Worm (Caenorhabditis elegans) whole organism, midembryonic: ENCODE results near the gene srsx-7.
A peak's percentile ranks its signal among the peaks of the same experiment; 100 is the strongest.

Source experiments
- T22C8.4 ChIP-seq: fragments of 200-800 bp; sonication (Bioruptor generic); IDR thresholded peaks from 2 replicates; pipeline ENCODE4 v1.3.6; 2022; ENCODE audit warnings: missing genetic modification characterization, missing compliant biosample characterization
- klf-2 ChIP-seq: fragments of 200-800 bp; sonication (Bioruptor generic); conservative IDR thresholded peaks from 2 replicates; pipeline ENCODE4 v1.3.6; 2022; ENCODE audit warnings: missing genetic modification reagents, missing genetic modification characterization, missing compliant biosample characterization
- tab-1 ChIP-seq: fragments of 200-800 bp; sonication (Bioruptor generic); IDR thresholded peaks from 2 replicates; pipeline ENCODE4 v1.3.6; 2022; ENCODE audit warnings: missing genetic modification characterization, missing compliant biosample characterization
- ztf-23 ChIP-seq: fragments of 200-800 bp; sonication (Bioruptor generic); IDR thresholded peaks from 2 replicates; pipeline ENCODE4 v1.3.6; 2022; ENCODE audit warnings: missing genetic modification reagents, missing genetic modification characterization, missing compliant biosample characterization

DNA sequence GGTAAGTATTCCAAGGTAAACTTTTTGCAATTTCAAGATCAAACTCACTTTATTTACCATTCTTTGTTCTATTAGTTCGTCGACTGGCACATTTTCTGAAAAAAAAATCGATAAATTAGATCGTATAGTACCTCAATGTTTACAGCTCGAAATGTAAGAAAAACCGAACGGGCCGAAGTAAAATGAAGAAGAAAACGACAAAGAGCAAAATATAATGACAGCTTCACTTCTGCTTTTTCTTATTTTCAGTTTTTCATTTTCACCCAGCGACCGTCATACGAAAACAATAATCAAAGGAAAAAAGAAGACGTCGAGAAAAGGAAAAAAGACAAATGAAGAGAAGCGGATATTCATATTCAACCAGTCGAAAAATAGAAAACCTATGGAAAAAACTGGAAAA lies 43.5 kb downstream of the srsx-7 start, which contains the start of gene che-7:
- no peak for TF ChIP-seq klf-2
- TF ChIP-seq T22C8.4 (GFP tag; lab: Robert Waterston, UW), result peak; percentile 39; the same call in 1 of the 2 replicates
- TF ChIP-seq tab-1 (GFP tag; lab: Robert Waterston, UW), result no peak
- no peak for TF ChIP-seq ztf-23 (GFP tag; lab: Robert Waterston, UW)
